Worm (Caenorhabditis elegans) whole organism, late embryonic: ENCODE data around the gene T07F12.2.
A peak's percentile ranks its signal among the peaks of the same experiment; 100 is the strongest.

ENCODE experiments used
- C08G9.2 ChIP-seq: sonication (generic microtip); optimal IDR thresholded peaks from 2 replicates; lab custom pipeline; 2016; ENCODE audit warnings: mild to moderate bottlenecking, missing genetic modification characterization, moderate library complexity, missing compliant biosample characterization
- F13H6.1 ChIP-seq: sonication (generic microtip); optimal IDR thresholded peaks from 2 replicates; lab custom pipeline; 2016; ENCODE audit warnings: missing genetic modification characterization, missing compliant biosample characterization
- K02D7.2 ChIP-seq: sonication (generic microtip); optimal IDR thresholded peaks from 2 replicates; lab custom pipeline; 2017; ENCODE audit warnings: mild to moderate bottlenecking, missing genetic modification characterization, missing compliant biosample characterization
- K09A11.1 ChIP-seq: sonication (generic microtip); optimal IDR thresholded peaks from 2 replicates; lab custom pipeline; 2017; ENCODE audit warnings: antibody characterized with exemption, mild to moderate bottlenecking, missing genetic modification characterization, missing compliant biosample characterization; ENCODE audit not compliant: insufficient read depth
- T23F11.4 ChIP-seq: fragments of 200-800 bp; sonication (Bioruptor generic); optimal IDR thresholded peaks from 2 replicates; lab custom pipeline; 2018; ENCODE audit warnings: mild to moderate bottlenecking, missing genetic modification characterization, missing compliant biosample characterization
- Y22D7AL.16 ChIP-seq: sonication (generic microtip); optimal IDR thresholded peaks from 2 replicates; lab custom pipeline; 2016; ENCODE audit warnings: missing genetic modification characterization, missing compliant biosample characterization
- ceh-14 ChIP-seq: sonication (generic microtip); optimal IDR thresholded peaks from 2 replicates; lab custom pipeline; 2016; ENCODE audit warnings: missing genotype, missing genetic modification characterization, missing compliant biosample characterization
- ceh-2 ChIP-seq: sonication (generic microtip); optimal IDR thresholded peaks from 2 replicates; lab custom pipeline; 2016; ENCODE audit warnings: missing genotype, missing genetic modification characterization, missing compliant biosample characterization
- ceh-30 ChIP-seq: fragments of 150-350 bp; optimal IDR thresholded peaks from 2 replicates; lab custom pipeline; 2014; ENCODE audit warnings: missing biosample characterization, missing genetic modification characterization
- ceh-31 ChIP-seq: sonication (generic microtip); optimal IDR thresholded peaks from 2 replicates; lab custom pipeline; 2016; ENCODE audit warnings: missing genetic modification characterization, missing compliant biosample characterization
- ceh-45 ChIP-seq: fragments of 200-800 bp; sonication (Bioruptor generic); IDR thresholded peaks from 2 replicates; pipeline ENCODE4 v1.3.6; 2022; ENCODE audit warnings: missing genetic modification reagents, missing genetic modification characterization, missing compliant biosample characterization
- ceh-48 ChIP-seq: sonication (generic microtip); optimal IDR thresholded peaks from 2 replicates; lab custom pipeline; 2016; ENCODE audit warnings: missing genetic modification characterization, inconsistent platforms, missing compliant biosample characterization
- elt-2 ChIP-seq: sonication (generic microtip); optimal IDR thresholded peaks from 2 replicates; lab custom pipeline; 2016; ENCODE audit warnings: missing genetic modification reagents, missing genetic modification characterization, missing compliant biosample characterization
- elt-4 ChIP-seq: sonication (generic microtip); optimal IDR thresholded peaks from 2 replicates; lab custom pipeline; 2016; ENCODE audit warnings: missing genetic modification characterization, missing compliant biosample characterization
- ets-4 ChIP-seq: sonication (generic microtip); optimal IDR thresholded peaks from 2 replicates; lab custom pipeline; 2016; ENCODE audit warnings: missing genetic modification characterization, missing compliant biosample characterization
- fkh-10 ChIP-seq: fragments of 150-350 bp; optimal IDR thresholded peaks from 2 replicates; lab custom pipeline; 2014; ENCODE audit warnings: missing biosample characterization, missing genetic modification reagents, missing genetic modification characterization
- hlh-13 ChIP-seq: fragments of 200-800 bp; sonication (Bioruptor generic); optimal IDR thresholded peaks from 2 replicates; lab custom pipeline; 2018; ENCODE audit warnings: mild to moderate bottlenecking, missing genetic modification characterization, missing compliant biosample characterization
- hlh-6 ChIP-seq: sonication (generic microtip); optimal IDR thresholded peaks from 2 replicates; lab custom pipeline; 2016; ENCODE audit warnings: missing genotype, missing genetic modification characterization, missing compliant biosample characterization
- lim-6 ChIP-seq: sonication (generic microtip); optimal IDR thresholded peaks from 2 replicates; lab custom pipeline; 2016; ENCODE audit warnings: missing genetic modification characterization, missing compliant biosample characterization
- lin-11 ChIP-seq: fragments of 200-800 bp; sonication (Bioruptor generic); optimal IDR thresholded peaks from 2 replicates; lab custom pipeline; 2018; ENCODE audit warnings: mild to moderate bottlenecking, missing genetic modification characterization, missing compliant biosample characterization
- madf-2 ChIP-seq: sonication (generic microtip); optimal IDR thresholded peaks from 2 replicates; lab custom pipeline; 2017; ENCODE audit warnings: missing genetic modification characterization, missing compliant biosample characterization
- nfya-1 ChIP-seq: sonication (generic microtip); optimal IDR thresholded peaks from 2 replicates; lab custom pipeline; 2017; ENCODE audit warnings: missing genetic modification characterization, mild to moderate bottlenecking, missing compliant biosample characterization, antibody characterized with exemption, moderate library complexity
- nhr-11 ChIP-seq: fragments of 150-350 bp; optimal IDR thresholded peaks from 2 replicates; lab custom pipeline; 2014; ENCODE audit warnings: missing biosample characterization, missing genetic modification characterization
- nhr-232 ChIP-seq: sonication (generic microtip); optimal IDR thresholded peaks from 2 replicates; lab custom pipeline; 2016; ENCODE audit warnings: missing genetic modification characterization, missing compliant biosample characterization
- npax-4 ChIP-seq: sonication (generic microtip); optimal IDR thresholded peaks from 2 replicates; lab custom pipeline; 2016; ENCODE audit warnings: missing genetic modification characterization, missing compliant biosample characterization
- odd-2 ChIP-seq: sonication (generic microtip); optimal IDR thresholded peaks from 2 replicates; lab custom pipeline; 2017; ENCODE audit warnings: antibody characterized with exemption, mild to moderate bottlenecking, missing genetic modification characterization, missing compliant biosample characterization
- pha-2 ChIP-seq: sonication (generic microtip); optimal IDR thresholded peaks from 2 replicates; lab custom pipeline; 2017; ENCODE audit warnings: mild to moderate bottlenecking, missing genetic modification characterization, missing compliant biosample characterization
- pqm-1 ChIP-seq: sonication (generic microtip); optimal IDR thresholded peaks from 2 replicates; lab custom pipeline; 2016; ENCODE audit warnings: missing genetic modification characterization, missing compliant biosample characterization
- ref-2 ChIP-seq: sonication (generic microtip); optimal IDR thresholded peaks from 2 replicates; lab custom pipeline; 2016; ENCODE audit warnings: missing genetic modification characterization, missing compliant biosample characterization
- sdc-2 ChIP-seq: sonication (generic microtip); optimal IDR thresholded peaks from 2 replicates; lab custom pipeline; 2016; ENCODE audit warnings: missing genotype, missing genetic modification characterization, missing compliant biosample characterization
- sox-2 ChIP-seq: fragments of 200-800 bp; sonication (Bioruptor generic); IDR thresholded peaks from 2 replicates; pipeline ENCODE4 v1.3.6; 2022; ENCODE audit warnings: missing genetic modification reagents, missing genetic modification characterization, missing compliant biosample characterization
- tbx-2 ChIP-seq: sonication (generic microtip); optimal IDR thresholded peaks from 2 replicates; lab custom pipeline; 2016; ENCODE audit warnings: missing genetic modification characterization, missing compliant biosample characterization
- unc-3 ChIP-seq, 2 experiments: fragments of 200-800 bp in 1 of 2; sonication (Bioruptor generic) in 1 of 2; sonication (generic microtip) in 1 of 2; conservative IDR thresholded peaks in 1 of 2; optimal IDR thresholded peaks in 1 of 2; 2 replicates each; pipeline versions ENCODE4 v1.3.6 to Lab custom; 2016 to 2022; ENCODE audit warnings: missing compliant biosample characterization in 2 of 2, missing genetic modification characterization in 2 of 2, missing genetic modification reagents in 1 of 2
- unc-42 ChIP-seq: sonication (generic microtip); optimal IDR thresholded peaks from 2 replicates; lab custom pipeline; 2016; ENCODE audit warnings: missing genotype, missing genetic modification characterization, missing compliant biosample characterization
- unc-55 ChIP-seq: sonication (generic microtip); optimal IDR thresholded peaks from 2 replicates; lab custom pipeline; 2017; ENCODE audit warnings: missing biosample characterization, missing genetic modification reagents, missing genetic modification characterization
- unc-86 ChIP-seq: sonication (generic microtip); optimal IDR thresholded peaks from 2 replicates; lab custom pipeline; 2016; ENCODE audit warnings: missing genetic modification characterization, missing compliant biosample characterization
- zip-5 ChIP-seq: sonication (generic microtip); optimal IDR thresholded peaks from 2 replicates; lab custom pipeline; 2016; ENCODE audit warnings: missing genetic modification characterization, missing compliant biosample characterization
- ztf-16 ChIP-seq: sonication (generic microtip); optimal IDR thresholded peaks from 2 replicates; lab custom pipeline; 2017; ENCODE audit warnings: missing genetic modification characterization, missing compliant biosample characterization

T07F12.2 gene

DNA sequence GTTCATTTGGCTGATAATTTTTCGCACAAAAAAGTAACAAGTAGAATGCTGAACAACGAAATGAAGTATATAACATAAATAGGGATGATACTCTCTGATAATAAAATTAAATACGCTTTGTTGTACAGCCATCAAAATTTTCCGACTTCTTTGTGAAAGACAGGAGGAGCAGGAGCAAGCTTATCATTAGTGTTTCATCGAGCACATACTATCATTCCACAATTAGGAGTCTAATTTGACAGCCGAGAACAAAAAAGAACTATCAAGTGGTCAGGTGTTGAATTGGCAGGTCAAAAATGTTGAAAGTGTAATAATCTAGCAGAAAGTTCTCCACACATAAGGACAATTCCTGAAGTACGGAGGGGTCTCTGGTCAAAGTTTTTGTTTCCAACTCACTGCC lies 38.1 kb downstream of the T07F12.2 start:
- no peak for TF ChIP-seq npax-4 (tag; lab: Kevin White, UChicago)

DNA sequence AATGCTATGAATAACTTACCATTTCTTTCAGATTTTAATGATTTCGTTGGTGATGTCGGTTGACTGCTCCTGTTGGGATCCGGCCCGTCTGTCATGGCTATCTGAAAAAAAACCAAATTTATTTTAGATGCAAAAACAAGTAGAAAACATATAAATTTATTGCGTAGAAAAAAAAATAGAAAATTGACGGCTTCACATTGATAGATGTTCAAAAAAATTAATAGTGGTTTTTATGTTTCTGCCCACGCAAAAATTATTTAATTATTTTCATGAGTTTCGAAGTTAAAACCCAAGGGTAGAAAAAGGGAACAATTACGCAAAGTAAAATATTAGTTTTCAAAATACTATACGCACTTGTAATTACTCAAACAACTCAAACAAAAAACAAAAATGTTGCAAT lies 39.6 kb downstream of the T07F12.2 start, which contains the start of gene mct-4:
mct-4 (minus strand) TSS at position 101 of the 400 bp plus-strand sequence.
- TF ChIP-seq F13H6.1 (tag; lab: Kevin White, UChicago): no peak
- TF ChIP-seq hlh-13 (GFP tag; lab: Kevin White, UChicago): no peak

DNA sequence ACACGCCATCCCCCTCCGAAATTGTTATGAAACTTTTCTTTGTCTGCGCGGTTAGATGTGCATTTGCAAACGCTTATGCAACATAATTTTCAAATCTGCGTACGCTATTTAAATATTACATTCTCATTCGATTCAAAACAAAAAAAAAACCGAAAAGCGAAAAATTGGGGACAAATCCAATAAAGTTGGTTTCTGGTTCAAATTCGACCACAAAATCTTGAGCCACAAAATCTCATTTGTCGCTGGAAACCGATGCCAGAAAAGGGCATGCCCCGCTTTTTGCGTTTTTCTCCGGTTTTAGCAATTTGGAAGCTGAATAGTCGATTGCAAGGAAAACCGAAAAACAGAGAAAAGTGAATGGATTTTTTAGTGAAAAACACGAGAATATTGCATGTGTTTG lies 42.0 kb downstream of the T07F12.2 start:
- TF ChIP-seq unc-42 (tag; lab: Kevin White, UChicago): peak; percentile 76
- no peak for TF ChIP-seq zip-5 (tag; lab: Kevin White, UChicago)

DNA sequence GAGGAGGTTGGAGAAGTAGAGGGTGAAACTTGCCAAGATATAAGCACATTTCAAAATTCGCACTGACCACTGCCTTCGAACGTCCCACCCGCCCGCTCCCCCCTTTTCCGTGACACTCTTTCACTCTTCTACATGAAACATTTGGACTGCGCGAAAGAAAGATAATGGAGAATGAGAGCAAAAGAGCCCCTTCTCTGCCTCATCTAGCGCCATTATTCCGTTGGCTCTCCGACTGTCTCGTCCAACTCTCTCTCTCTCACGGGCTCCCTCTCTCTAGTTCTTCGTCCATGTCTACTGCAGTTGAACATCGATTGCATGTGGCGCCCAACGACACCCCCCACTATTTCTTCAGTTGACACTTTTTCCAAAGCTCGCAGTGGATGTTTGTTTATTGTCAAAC lies 42.9 kb downstream of the T07F12.2 start:
- no peak for TF ChIP-seq ceh-14 (tag; lab: Kevin White, UChicago)
- no peak for TF ChIP-seq ceh-31 (tag; lab: Kevin White, UChicago)
- TF ChIP-seq madf-2: no peak
- TF ChIP-seq ceh-45 (GFP tag; lab: Robert Waterston, UW): no peak
- no peak for TF ChIP-seq unc-55 (GFP tag; lab: Kevin White, UChicago)
- no peak for TF ChIP-seq ceh-2 (tag; lab: Kevin White, UChicago)
- TF ChIP-seq ztf-16 (tag; lab: Kevin White, UChicago): no peak
- no peak for TF ChIP-seq ceh-48 (tag; lab: Kevin White, UChicago)
- TF ChIP-seq zip-5 (tag; lab: Kevin White, UChicago): no peak
- TF ChIP-seq nfya-1 (tag; lab: Kevin White, UChicago): no peak
- TF ChIP-seq T23F11.4 (GFP tag; lab: Kevin White, UChicago): no peak
- no peak for TF ChIP-seq elt-4 (tag; lab: Kevin White, UChicago)
- no peak for TF ChIP-seq K02D7.2 (tag; lab: Kevin White, UChicago)
- no peak for TF ChIP-seq ets-4 (tag; lab: Kevin White, UChicago)
- TF ChIP-seq K09A11.1: no peak
- TF ChIP-seq odd-2 (tag; lab: Kevin White, UChicago): no peak
- no peak for TF ChIP-seq Y22D7AL.16 (tag; lab: Kevin White, UChicago)
- no peak for TF ChIP-seq unc-3 (GFP tag; conservative IDR thresholded peaks at IDR 0.05; lab: Robert Waterston, UW)
- TF ChIP-seq unc-3 (tag; optimal IDR thresholded peaks at IDR 0.05; lab: Kevin White, UChicago): no peak

DNA sequence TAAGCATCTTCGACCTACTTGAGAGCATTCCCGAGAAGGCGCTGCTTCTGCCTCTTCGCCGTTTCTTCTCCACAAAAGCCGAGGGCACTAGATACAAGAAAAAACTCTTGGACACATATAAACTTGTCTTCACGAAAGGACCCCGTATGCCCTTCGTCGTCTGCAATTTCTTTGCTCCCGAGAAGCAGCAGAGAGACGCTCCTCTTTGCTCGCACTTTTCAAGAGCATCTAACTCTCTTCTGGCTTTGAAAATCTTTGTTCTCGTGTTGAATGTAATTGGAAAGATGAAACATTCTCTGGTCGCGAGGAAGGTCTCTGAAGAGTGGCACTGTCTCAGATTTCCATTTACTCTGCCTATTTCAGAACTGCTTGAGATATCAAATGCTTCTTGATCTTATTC lies 48.9 kb downstream of the T07F12.2 start:
- TF ChIP-seq sdc-2 (tag; lab: Kevin White, UChicago) (no peak), lin-11 (tag; lab: Kevin White, UChicago) (no peak), elt-2 (tag; lab: Kevin White, UChicago) (no peak), C08G9.2 (tag; lab: Kevin White, UChicago) (no peak), sox-2 (no peak), ceh-45 (GFP tag; lab: Robert Waterston, UW) (no peak), lim-6 (no peak), ceh-30 (tag; lab: Kevin White, UChicago) (no peak), pqm-1 (tag; lab: Kevin White, UChicago) (no peak), nhr-232 (tag; lab: Kevin White, UChicago) (no peak), unc-42 (tag; lab: Kevin White, UChicago) (no peak), unc-86 (no peak), fkh-10 (GFP tag; lab: Kevin White, UChicago) (no peak), ref-2 (tag; lab: Kevin White, UChicago) (no peak), nhr-11 (no peak), hlh-6 (tag; lab: Kevin White, UChicago) (no peak), Y22D7AL.16 (tag; lab: Kevin White, UChicago) (no peak), hlh-13 (GFP tag; lab: Kevin White, UChicago) (no peak), tbx-2 (tag; lab: Kevin White, UChicago) (no peak), pha-2 (no peak)
